Fruit fly (Drosophila melanogaster): ENCODE measurements around the gene CG2991.
A peak's percentile ranks its signal among the peaks of the same experiment; 100 is the strongest.

The CG2991 gene

dm6 chr2L:2884683-2885502, 27.9 kb downstream of the CG2991 start (continued):
- no peak for TF ChIP-seq Atf3 (GFP tag; optimal IDR thresholded peaks at IDR 0.05)
- TF ChIP-seq Asciz (GFP tag; optimal IDR thresholded peaks at IDR 0.05), result no peak
- TF ChIP-seq CG11696 (GFP tag; IDR thresholded peaks at IDR 0.05), result no peak
- peak; percentile 77 for TF ChIP-seq klu (GFP tag; IDR thresholded peaks at IDR 0.05)
- no peak for TF ChIP-seq CG15011 (GFP tag; optimal IDR thresholded peaks at IDR 0.05)
- no peak for TF ChIP-seq CG15073 (GFP tag; optimal IDR thresholded peaks at IDR 0.05)
- peak; percentile 10 for TF ChIP-seq tin (GFP tag; optimal IDR thresholded peaks at IDR 0.05)
- peak; percentile 1 for TF ChIP-seq CG9876 (GFP tag; optimal IDR thresholded peaks at IDR 0.05)
- TF ChIP-seq h (optimal IDR thresholded peaks at IDR 0.05), result no peak
- no peak; the same call in 1 of the 2 replicates for TF ChIP-seq CG31441 (GFP tag; IDR thresholded peaks at IDR 0.05)
- TF ChIP-seq CG8924 (tag; optimal IDR thresholded peaks at IDR 0.05), result peak; percentile 82
- TF ChIP-seq CG7987 (GFP tag; optimal IDR thresholded peaks at IDR 0.05), result peak; percentile 83
- TF ChIP-seq Doc2 (GFP tag; IDR thresholded peaks at IDR 0.05), result no peak
- no peak for TF ChIP-seq ERR (GFP tag; optimal IDR thresholded peaks at IDR 0.05)
- TF ChIP-seq Oaz (GFP tag; IDR thresholded peaks at IDR 0.05), result 0 out of 2 replicates have a peak, but pooled peaks have one; percentile 30
- TF ChIP-seq HmgD (GFP tag; optimal IDR thresholded peaks at IDR 0.05), result no peak
- no peak for TF ChIP-seq CG6254 (GFP tag; optimal IDR thresholded peaks at IDR 0.05)
- TF ChIP-seq tll (GFP tag; optimal IDR thresholded peaks at IDR 0.05), result peak in 1 of 2 experiments; percentile 87
- no peak for TF ChIP-seq CG5245 (GFP tag; optimal IDR thresholded peaks at IDR 0.05)
- TF ChIP-seq HHEX (GFP tag; optimal IDR thresholded peaks at IDR 0.05), result peak; percentile 58
- no peak for TF ChIP-seq Side (GFP tag; optimal IDR thresholded peaks at IDR 0.05)
- no peak for TF ChIP-seq CG1233 (GFP tag; optimal IDR thresholded peaks at IDR 0.05)
- TF ChIP-seq CG3407 (GFP tag; optimal IDR thresholded peaks at IDR 0.05), result no peak
- TF ChIP-seq Ssrp (tag; optimal IDR thresholded peaks at IDR 0.05), result no peak
- peak; percentile 44 for TF ChIP-seq CG31365 (tag; optimal IDR thresholded peaks at IDR 0.05)
- TF ChIP-seq toy (GFP tag; IDR thresholded peaks at IDR 0.05), result no peak
- TF ChIP-seq Nf-YA (GFP tag; IDR thresholded peaks at IDR 0.05), result 0 out of 2 replicates have a peak, but pooled peaks have one; percentile 21
- TF ChIP-seq CG13624 (GFP tag; optimal IDR thresholded peaks at IDR 0.05), result peak; percentile 85
- peak; percentile 72 for TF ChIP-seq Deaf1 (tag; optimal IDR thresholded peaks at IDR 0.05)
- TF ChIP-seq Sry-δ (GFP tag; optimal IDR thresholded peaks at IDR 0.05), result no peak
- TF ChIP-seq hb (GFP tag; IDR thresholded peaks at IDR 0.05; ENCODE audit: partially characterized antibody), result no peak
- TF ChIP-seq grn (GFP tag; optimal IDR thresholded peaks at IDR 0.05), result no peak
- TF ChIP-seq CG7556 (GFP tag; optimal IDR thresholded peaks at IDR 0.05), result peak; percentile 53
- TF ChIP-seq H15 (GFP tag; IDR thresholded peaks at IDR 0.05), result no peak
- TF ChIP-seq stwl (tag; optimal IDR thresholded peaks at IDR 0.05), result peak; percentile 80
- TF ChIP-seq kni (GFP tag; optimal IDR thresholded peaks at IDR 0.05), result peak; percentile 57
- no peak for TF ChIP-seq CG12391 (tag; optimal IDR thresholded peaks at IDR 0.05)
- no peak for TF ChIP-seq gem (tag; optimal IDR thresholded peaks at IDR 0.05)
- TF ChIP-seq Antp (GFP tag; optimal IDR thresholded peaks at IDR 0.05), result peak; percentile 13
- TF ChIP-seq Hr51 (GFP tag; optimal IDR thresholded peaks at IDR 0.05), result no peak
- TF ChIP-seq Max (GFP tag; optimal IDR thresholded peaks at IDR 0.05), result no peak
- 0 out of 2 replicates have a peak, but pooled peaks have one; percentile 19 for TF ChIP-seq H2.0 (GFP tag; IDR thresholded peaks at IDR 0.05)
- TF ChIP-seq dmrt11E (tag; optimal IDR thresholded peaks at IDR 0.05), result no peak
- TF ChIP-seq Fer2 (tag; optimal IDR thresholded peaks at IDR 0.05), result peak; percentile 29
- peak; percentile 42 for TF ChIP-seq CG10959 (GFP tag; IDR thresholded peaks at IDR 0.05)
- TF ChIP-seq yki (optimal IDR thresholded peaks at IDR 0.05), result no peak
- peak; percentile 65 for TF ChIP-seq CG12071 (GFP tag; optimal IDR thresholded peaks at IDR 0.05)
- no peak for TF ChIP-seq CG6683 (GFP tag; optimal IDR thresholded peaks at IDR 0.05)
- TF ChIP-seq insv (GFP tag; optimal IDR thresholded peaks at IDR 0.05), result peak in 1 of 2 experiments; percentile 44

All from whole organism, embryonic.